Fruit fly (Drosophila melanogaster): ENCODE measurements around the gene Fuca.

The Fuca gene

dm6 chr3L:11554338-11554737 is 31.8 kb upstream of the Fuca start (continued):
- peak; percentile 47; the same call in 1 of the 2 replicates for TF ChIP-seq CG9215 (GFP tag; IDR thresholded peaks at IDR 0.05)
- no peak for TF ChIP-seq mld (GFP tag; IDR thresholded peaks at IDR 0.05; ENCODE audit: partially characterized antibody)
- TF ChIP-seq pzg (GFP tag; optimal IDR thresholded peaks at IDR 0.05): no peak
- TF ChIP-seq ash1 (GFP tag; optimal IDR thresholded peaks at IDR 0.05): no peak
- TF ChIP-seq CG14710 (tag; optimal IDR thresholded peaks at IDR 0.05): peak; percentile 96
- TF ChIP-seq Fer2 (tag; optimal IDR thresholded peaks at IDR 0.05): no peak
- no peak for TF ChIP-seq B-H2 (GFP tag; optimal IDR thresholded peaks at IDR 0.05)
- no peak for TF ChIP-seq CG4328 (GFP tag; optimal IDR thresholded peaks at IDR 0.05)
- TF ChIP-seq CG7745 (tag; optimal IDR thresholded peaks at IDR 0.05): peak; percentile 65
- peak; percentile 61 for TF ChIP-seq CG4730 (GFP tag; IDR thresholded peaks at IDR 0.05)
- TF ChIP-seq CG10147 (GFP tag; optimal IDR thresholded peaks at IDR 0.05): peak; percentile 60
- peak; percentile 59 for TF ChIP-seq CG8089 (GFP tag; optimal IDR thresholded peaks at IDR 0.05)
- TF ChIP-seq CG3838 (GFP tag; optimal IDR thresholded peaks at IDR 0.05): peak; percentile 61
- TF ChIP-seq CG9817 (tag; optimal IDR thresholded peaks at IDR 0.05): no peak
- TF ChIP-seq CG8765 (GFP tag; IDR thresholded peaks at IDR 0.05): peak; percentile 88
- TF ChIP-seq Vsx1 (GFP tag; optimal IDR thresholded peaks at IDR 0.05): peak; percentile 59
- TF ChIP-seq CG34376 (GFP tag; optimal IDR thresholded peaks at IDR 0.05): no peak
- no peak for TF ChIP-seq ERR (GFP tag; optimal IDR thresholded peaks at IDR 0.05)
- TF ChIP-seq chn (GFP tag; optimal IDR thresholded peaks at IDR 0.05): peak; percentile 88
- TF ChIP-seq CG18619 (GFP tag; optimal IDR thresholded peaks at IDR 0.05): peak; percentile 72
- TF ChIP-seq tup (GFP tag; optimal IDR thresholded peaks at IDR 0.05): peak; percentile 51
- peak; percentile 40; the same call in 1 of the 2 replicates for TF ChIP-seq E2f2 (GFP tag; IDR thresholded peaks at IDR 0.05)
- TF ChIP-seq vvl (GFP tag; IDR thresholded peaks at IDR 0.05): peak; percentile 96
- peak; percentile 94 for TF ChIP-seq zfh1 (GFP tag; IDR thresholded peaks at IDR 0.05)
- TF ChIP-seq sqz (GFP tag; optimal IDR thresholded peaks at IDR 0.05): peak; percentile 69
- TF ChIP-seq CG4820 (GFP tag; optimal IDR thresholded peaks at IDR 0.05): peak; percentile 89
- peak; percentile 68 for TF ChIP-seq disco-r (GFP tag; optimal IDR thresholded peaks at IDR 0.05)
- TF ChIP-seq gsb-n (tag; optimal IDR thresholded peaks at IDR 0.05): peak; percentile 91
- TF ChIP-seq nerfin-1 (tag; optimal IDR thresholded peaks at IDR 0.05): peak; percentile 79
- TF ChIP-seq pita (GFP tag; optimal IDR thresholded peaks at IDR 0.05): no peak
- peak; percentile 68; the same call in 1 of the 3 replicates for TF ChIP-seq ase (GFP tag; IDR thresholded peaks at IDR 0.05)
- TF ChIP-seq crol (GFP tag; IDR thresholded peaks at IDR 0.05): no peak
- no peak for TF ChIP-seq NFAT (GFP tag; IDR thresholded peaks at IDR 0.05)
- TF ChIP-seq CG1024 (GFP tag; IDR thresholded peaks at IDR 0.05): peak; percentile 74
- TF ChIP-seq CG7987 (GFP tag; optimal IDR thresholded peaks at IDR 0.05): peak; percentile 63
- no peak for TF ChIP-seq gt (GFP tag; IDR thresholded peaks at IDR 0.05)
- TF ChIP-seq toy (GFP tag; IDR thresholded peaks at IDR 0.05): no peak
- TF ChIP-seq fu2 (GFP tag; optimal IDR thresholded peaks at IDR 0.05): peak; percentile 11
- TF ChIP-seq D (optimal IDR thresholded peaks at IDR 0.05): no peak
- peak; percentile 89 for TF ChIP-seq D (GFP tag; optimal IDR thresholded peaks at IDR 0.05)
- TF ChIP-seq dati (GFP tag; IDR thresholded peaks at IDR 0.05): peak; percentile 54; the same call in 1 of the 2 replicates
- TF ChIP-seq lola (GFP tag; optimal IDR thresholded peaks at IDR 0.05): peak in 1 of 3 experiments; percentile 96
- TF ChIP-seq CG1602 (GFP tag; optimal IDR thresholded peaks at IDR 0.05): peak; percentile 82
- peak; percentile 46 for TF ChIP-seq CG14965 (GFP tag; optimal IDR thresholded peaks at IDR 0.05; ENCODE audit: borderline replicate concordance)
- TF ChIP-seq CG9437 (GFP tag; optimal IDR thresholded peaks at IDR 0.05): peak; percentile 59
- TF ChIP-seq TFAM (GFP tag; optimal IDR thresholded peaks at IDR 0.05): peak; percentile 46
- peak; percentile 91 for TF ChIP-seq CG15601 (tag; optimal IDR thresholded peaks at IDR 0.05)
- no peak for TF ChIP-seq CG1832 (GFP tag; optimal IDR thresholded peaks at IDR 0.05)
- TF ChIP-seq CG5245 (GFP tag; optimal IDR thresholded peaks at IDR 0.05): peak; percentile 85
- no peak for TF ChIP-seq Dref (GFP tag; IDR thresholded peaks at IDR 0.05)
- peak; percentile 66 for TF ChIP-seq jumu (GFP tag; optimal IDR thresholded peaks at IDR 0.05)
